Worm (Caenorhabditis elegans) whole organism, L2 larva: ENCODE measurements around the gene R05H5.4.

ENCODE experiments used
- nhr-12 ChIP-seq: fragments of 150-350 bp; optimal IDR thresholded peaks from 2 replicates; lab custom pipeline; 2014; ENCODE audit warnings: missing biosample characterization, missing genetic modification characterization
- peb-1 ChIP-seq: fragments of 150-350 bp; optimal IDR thresholded peaks from 2 replicates; lab custom pipeline; 2014; ENCODE audit warnings: missing biosample characterization, missing genetic modification characterization
- unc-55 ChIP-seq: fragments of 150-350 bp; sonication (generic microtip); optimal IDR thresholded peaks from 3 replicates; lab custom pipeline; 2014; ENCODE audit warnings: missing biosample characterization, missing genetic modification reagents, missing genetic modification characterization

DNA sequence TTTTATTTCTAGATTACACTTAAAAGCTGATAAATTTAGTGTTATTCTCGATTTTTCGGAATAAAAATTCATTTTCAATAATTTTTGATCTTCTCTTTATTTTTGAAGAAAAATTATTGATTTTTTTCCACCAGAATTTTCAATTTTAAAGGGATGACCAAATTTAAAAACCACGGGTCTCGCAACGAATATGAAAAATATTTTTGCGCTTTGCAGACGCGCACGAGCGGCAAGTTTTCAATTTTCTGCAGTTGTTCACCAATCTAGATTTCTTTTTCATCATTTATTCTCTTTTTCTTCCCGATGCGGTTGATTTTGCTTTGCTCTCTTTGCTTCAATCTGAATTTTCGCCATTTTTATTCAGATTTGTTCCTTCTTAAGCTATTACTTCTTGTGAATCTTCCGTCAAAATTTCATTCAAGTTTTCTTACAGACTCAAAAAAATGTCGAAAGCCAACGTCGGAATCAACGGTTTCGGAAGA lies 28.9 kb downstream of the R05H5.4 start, which contains the start of gene gpd-4:
- no peak for TF ChIP-seq unc-55 (GFP tag; lab: Kevin White, UChicago)
- no peak for TF ChIP-seq peb-1 (tag; lab: Kevin White, UChicago)
- TF ChIP-seq nhr-12 (tag; lab: Kevin White, UChicago): no peak
